Worm (Caenorhabditis elegans) whole organism, L2 larva: ENCODE data around the gene W08F4.10.
A peak's percentile ranks its signal among the peaks of the same experiment; 100 is the strongest.

ENCODE experiments used
- C34F6.9 ChIP-seq: fragments of 150-350 bp; optimal IDR thresholded peaks from 2 replicates; lab custom pipeline; 2014; ENCODE audit warnings: missing biosample characterization, missing genetic modification characterization
- F13H6.1 ChIP-seq: sonication (generic microtip); optimal IDR thresholded peaks from 2 replicates; lab custom pipeline; 2016; ENCODE audit warnings: missing genetic modification characterization, missing compliant biosample characterization
- R02D3.7 ChIP-seq: fragments of 150-350 bp; optimal IDR thresholded peaks from 2 replicates; lab custom pipeline; 2014; ENCODE audit warnings: missing biosample characterization, missing genetic modification characterization
- Y55F3AM.14 ChIP-seq: fragments of 200-800 bp; sonication (Bioruptor generic); optimal IDR thresholded peaks from 2 replicates; lab custom pipeline; 2018; ENCODE audit warnings: mild to moderate bottlenecking, missing genetic modification characterization, missing compliant biosample characterization
- ZK546.5 ChIP-seq: sonication (generic microtip); optimal IDR thresholded peaks from 2 replicates; lab custom pipeline; 2017; ENCODE audit warnings: missing biosample characterization, missing genetic modification characterization
- alr-1 ChIP-seq: fragments of 150-350 bp; optimal IDR thresholded peaks from 2 replicates; lab custom pipeline; 2014; ENCODE audit warnings: missing biosample characterization, missing genetic modification characterization
- aly-2 ChIP-seq: fragments of 150-350 bp; optimal IDR thresholded peaks from 2 replicates; lab custom pipeline; 2014; ENCODE audit warnings: missing biosample characterization, missing genetic modification characterization
- ama-1 ChIP-seq: fragments of 150-350 bp; optimal IDR thresholded peaks from 2 replicates; lab custom pipeline; 2018; ENCODE audit warnings: inconsistent platforms
- blmp-1 ChIP-seq: sonication (generic microtip); optimal IDR thresholded peaks from 2 replicates; lab custom pipeline; 2017; ENCODE audit warnings: missing genetic modification characterization, mild to moderate bottlenecking, missing compliant biosample characterization, antibody characterized with exemption, moderate library complexity; ENCODE audit not compliant: insufficient read depth
- ceh-16 ChIP-seq: fragments of 150-350 bp; optimal IDR thresholded peaks from 2 replicates; lab custom pipeline; 2014; ENCODE audit warnings: missing biosample characterization, missing genetic modification characterization
- ceh-82 ChIP-seq: fragments of 150-350 bp; optimal IDR thresholded peaks from 2 replicates; lab custom pipeline; 2014; ENCODE audit warnings: missing biosample characterization, missing genetic modification characterization
- crh-2 ChIP-seq: sonication (generic microtip); optimal IDR thresholded peaks from 2 replicates; lab custom pipeline; 2017; ENCODE audit warnings: missing biosample characterization, missing genetic modification characterization
- egl-27 ChIP-seq: sonication (generic microtip); optimal IDR thresholded peaks from 3 replicates; lab custom pipeline; 2017; ENCODE audit warnings: missing biosample characterization, missing genetic modification reagents, missing genetic modification characterization
- elt-1 ChIP-seq: fragments of 150-350 bp; optimal IDR thresholded peaks from 2 replicates; lab custom pipeline; 2014; ENCODE audit warnings: missing biosample characterization, missing genetic modification characterization
- elt-3 ChIP-seq: sonication (generic microtip); optimal IDR thresholded peaks from 2 replicates; lab custom pipeline; 2017; ENCODE audit warnings: missing biosample characterization, missing genetic modification characterization
- fos-1 ChIP-seq: fragments of 150-350 bp; optimal IDR thresholded peaks from 2 replicates; lab custom pipeline; 2014; ENCODE audit warnings: missing biosample characterization, missing genetic modification characterization
- gmeb-1 ChIP-seq: fragments of 150-350 bp; optimal IDR thresholded peaks from 2 replicates; lab custom pipeline; 2014; ENCODE audit warnings: missing biosample characterization, missing genetic modification characterization
- lin-11 ChIP-seq: fragments of 150-350 bp; sonication (generic microtip); optimal IDR thresholded peaks from 2 replicates; lab custom pipeline; 2014; ENCODE audit warnings: missing biosample characterization, missing genetic modification characterization, inconsistent platforms, mixed read lengths
- lin-13 ChIP-seq: fragments of 150-350 bp; optimal IDR thresholded peaks from 2 replicates; lab custom pipeline; 2014; ENCODE audit warnings: missing biosample characterization, missing genetic modification reagents, missing genetic modification characterization
- lsy-2 ChIP-seq, 2 experiments: fragments of 150-350 bp in 1 of 2; sonication (generic microtip) in 1 of 2; optimal IDR thresholded peaks; 2 replicates each; lab custom pipeline; 2014 to 2017; ENCODE audit warnings: missing biosample characterization in 2 of 2, missing genetic modification characterization in 2 of 2
- mab-5 ChIP-seq: fragments of 150-350 bp; optimal IDR thresholded peaks from 2 replicates; lab custom pipeline; 2014; ENCODE audit warnings: missing biosample characterization, missing genetic modification characterization
- mbf-1 ChIP-seq: sonication (generic microtip); optimal IDR thresholded peaks from 2 replicates; lab custom pipeline; 2017; ENCODE audit warnings: missing biosample characterization, missing genetic modification characterization
- mdl-1 ChIP-seq, 2 experiments: fragments of 150-350 bp in 1 of 2; sonication (generic microtip) in 1 of 2; optimal IDR thresholded peaks; 2 replicates each; lab custom pipeline; 2017; ENCODE audit warnings: missing biosample characterization in 2 of 2, missing genetic modification characterization in 2 of 2
- nhr-10 ChIP-seq: sonication (generic microtip); optimal IDR thresholded peaks from 2 replicates; lab custom pipeline; 2017; ENCODE audit warnings: missing biosample characterization, missing genetic modification characterization
- nhr-11 ChIP-seq: fragments of 150-350 bp; optimal IDR thresholded peaks from 2 replicates; lab custom pipeline; 2014; ENCODE audit warnings: missing biosample characterization, missing genetic modification characterization
- nhr-129 ChIP-seq: fragments of 150-350 bp; optimal IDR thresholded peaks from 2 replicates; lab custom pipeline; 2014; ENCODE audit warnings: missing biosample characterization, missing genetic modification characterization
- nhr-25 ChIP-seq: fragments of 150-350 bp; sonication (generic microtip); optimal IDR thresholded peaks from 3 replicates; lab custom pipeline; 2014; ENCODE audit warnings: missing biosample characterization, missing genetic modification characterization
- nhr-6 ChIP-seq: fragments of 150-350 bp; optimal IDR thresholded peaks from 2 replicates; lab custom pipeline; 2014; ENCODE audit warnings: missing biosample characterization, missing genetic modification characterization
- nhr-77 ChIP-seq: fragments of 150-350 bp; optimal IDR thresholded peaks from 2 replicates; lab custom pipeline; 2014; ENCODE audit warnings: missing biosample characterization, missing genetic modification characterization
- sem-4 ChIP-seq: fragments of 150-350 bp; optimal IDR thresholded peaks from 2 replicates; lab custom pipeline; 2014; ENCODE audit warnings: missing biosample characterization, missing genetic modification reagents, missing genetic modification characterization
- skn-1 ChIP-seq: sonication (generic microtip); optimal IDR thresholded peaks from 2 replicates; lab custom pipeline; 2017; ENCODE audit warnings: missing biosample characterization, missing genetic modification characterization
- sma-3 ChIP-seq: sonication (generic microtip); optimal IDR thresholded peaks from 2 replicates; lab custom pipeline; 2016; ENCODE audit warnings: missing genetic modification reagents, missing genetic modification characterization, missing compliant biosample characterization
- snpc-4 ChIP-seq: fragments of 150-350 bp; optimal IDR thresholded peaks from 2 replicates; lab custom pipeline; 2014; ENCODE audit warnings: missing biosample characterization, missing genetic modification characterization
- unc-39 ChIP-seq: fragments of 150-350 bp; optimal IDR thresholded peaks from 2 replicates; lab custom pipeline; 2014; ENCODE audit warnings: missing biosample characterization, missing genetic modification characterization
- unc-55 ChIP-seq: fragments of 150-350 bp; sonication (generic microtip); optimal IDR thresholded peaks from 3 replicates; lab custom pipeline; 2014; ENCODE audit warnings: missing biosample characterization, missing genetic modification reagents, missing genetic modification characterization
- unc-62 ChIP-seq: fragments of 150-350 bp; optimal IDR thresholded peaks from 2 replicates; lab custom pipeline; 2014; ENCODE audit warnings: missing biosample characterization, missing genetic modification reagents, missing genetic modification characterization
- ztf-1 ChIP-seq: fragments of 200-800 bp; sonication (Bioruptor generic); conservative IDR thresholded peaks from 2 replicates; pipeline ENCODE4 v1.3.6; 2022; ENCODE audit warnings: missing genetic modification characterization, missing compliant biosample characterization
- ztf-4 ChIP-seq: fragments of 150-350 bp; optimal IDR thresholded peaks from 2 replicates; lab custom pipeline; 2014; ENCODE audit warnings: missing biosample characterization, missing genetic modification characterization

Gene W08F4.10

ce11 chrII:591110-591509 is at the start of gene W08F4.10:
Gene W08F4.10, minus strand, starts transcription at chrII:591210.
- TF ChIP-seq ztf-1 (GFP tag; lab: Robert Waterston, UW) (no peak), nhr-25 (tag; lab: Kevin White, UChicago) (no peak), egl-27 (tag; lab: Kevin White, UChicago) (no peak), lin-13 (GFP tag; lab: Kevin White, UChicago) (no peak), ceh-82 (tag; lab: Kevin White, UChicago) (no peak), snpc-4 (no peak), ceh-16 (tag; lab: Kevin White, UChicago) (no peak), mbf-1 (no peak), sem-4 (tag; lab: Kevin White, UChicago) (no peak), blmp-1 (tag; lab: Kevin White, UChicago) (no peak), ztf-4 (no peak), lin-11 (tag; lab: Kevin White, UChicago) (no peak), unc-55 (GFP tag; lab: Kevin White, UChicago) (no peak), R02D3.7 (tag; lab: Kevin White, UChicago) (no peak), gmeb-1 (tag; lab: Kevin White, UChicago) (no peak), nhr-11 (tag; lab: Kevin White, UChicago) (no peak), nhr-10 (tag; lab: Kevin White, UChicago) (no peak)
- TF ChIP-seq, all 48 proteins: peak for 0

ce11 chrII:639467-639866 is 48.5 kb upstream of the W08F4.10 start, which contains the start of gene K07E8.6:
Gene K07E8.6, minus strand, starts transcription at chrII:639567.
- TF ChIP-seq sem-4 (tag; lab: Kevin White, UChicago), result no peak
- no peak for TF ChIP-seq aly-2 (tag; lab: Kevin White, UChicago)
- no peak for TF ChIP-seq Y55F3AM.14 (GFP tag; lab: Kevin White, UChicago)
- peak; percentile 12 for TF ChIP-seq C34F6.9

- TF ChIP-seq skn-1 (tag; lab: Kevin White, UChicago), result no peak
- no peak for TF ChIP-seq lin-13 (GFP tag; lab: Kevin White, UChicago)
- TF ChIP-seq mab-5, result no peak
- no peak for TF ChIP-seq elt-1 (tag; lab: Kevin White, UChicago)
- TF ChIP-seq sem-4 (tag; lab: Kevin White, UChicago), result no peak
- TF ChIP-seq unc-39 (tag; lab: Kevin White, UChicago), result no peak
- TF ChIP-seq snpc-4, result no peak
- no peak for TF ChIP-seq sma-3 (GFP tag; lab: Kevin White, UChicago)
- TF ChIP-seq aly-2 (tag; lab: Kevin White, UChicago), result no peak
- no peak for TF ChIP-seq ZK546.5 (tag; lab: Kevin White, UChicago)
- no peak for TF ChIP-seq unc-62 (GFP tag; lab: Kevin White, UChicago)
- no peak for TF ChIP-seq mdl-1 (tag; optimal IDR thresholded peaks at IDR 0.05; lab: Kevin White, UChicago)
- no peak for TF ChIP-seq blmp-1 (tag; lab: Kevin White, UChicago)
- no peak for TF ChIP-seq unc-55 (GFP tag; lab: Kevin White, UChicago)
- TF ChIP-seq ama-1, result no peak
- TF ChIP-seq nhr-6 (tag; lab: Kevin White, UChicago), result no peak
- TF ChIP-seq elt-3, result no peak
- no peak for TF ChIP-seq lin-11 (tag; lab: Kevin White, UChicago)
- no peak for TF ChIP-seq nhr-77 (tag; lab: Kevin White, UChicago)
- TF ChIP-seq, all 48 proteins: peak for 0
Observed at ce11 chrII:633984-634383, 43.0 kb upstream of the W08F4.10 start, which contains the start of gene T04B8.1. Gene T04B8.1, plus strand, starts transcription at chrII:634284.

- TF ChIP-seq crh-2 (tag; lab: Kevin White, UChicago), result no peak
- no peak for TF ChIP-seq nhr-6 (tag; lab: Kevin White, UChicago)
- no peak for TF ChIP-seq aly-2 (tag; lab: Kevin White, UChicago)
- TF ChIP-seq nhr-11 (tag; lab: Kevin White, UChicago), result no peak
- TF ChIP-seq F13H6.1, result no peak
- TF ChIP-seq sma-3 (GFP tag; lab: Kevin White, UChicago), result no peak
- TF ChIP-seq lsy-2 (tag; optimal IDR thresholded peaks at IDR 0.05; lab: Kevin White, UChicago), result no peak
- no peak for TF ChIP-seq Y55F3AM.14 (GFP tag; lab: Kevin White, UChicago)
- TF ChIP-seq egl-27 (tag; lab: Kevin White, UChicago), result no peak
- TF ChIP-seq mdl-1 (tag; optimal IDR thresholded peaks at IDR 0.05; lab: Kevin White, UChicago), result no peak
- TF ChIP-seq nhr-10 (tag; lab: Kevin White, UChicago), result no peak
- TF ChIP-seq sem-4 (tag; lab: Kevin White, UChicago), result no peak
- TF ChIP-seq fos-1 (tag; lab: Kevin White, UChicago), result no peak
- TF ChIP-seq unc-39 (tag; lab: Kevin White, UChicago), result no peak
- TF ChIP-seq nhr-129, result no peak
- TF ChIP-seq alr-1 (tag; lab: Kevin White, UChicago), result no peak
Observed at ce11 chrII:627913-628312, 36.9 kb upstream of the W08F4.10 start.
